Worm (Caenorhabditis elegans) whole organism, L3 larva: ENCODE measurements around the gene npr-43.

ENCODE experiments used
- R02D3.7 ChIP-seq: fragments of 150-350 bp; optimal IDR thresholded peaks from 2 replicates; lab custom pipeline; 2014; ENCODE audit warnings: missing biosample characterization, missing genetic modification characterization
- ZK546.5 ChIP-seq: sonication (generic microtip); optimal IDR thresholded peaks from 2 replicates; lab custom pipeline; 2017; ENCODE audit warnings: missing biosample characterization, missing genetic modification characterization
- aly-2 ChIP-seq: fragments of 150-350 bp; optimal IDR thresholded peaks from 2 replicates; lab custom pipeline; 2014; ENCODE audit warnings: missing biosample characterization, missing genetic modification characterization
- ama-1 ChIP-seq: fragments of 150-350 bp; optimal IDR thresholded peaks from 2 replicates; lab custom pipeline; 2018
- ceh-16 ChIP-seq: sonication (generic microtip); optimal IDR thresholded peaks from 2 replicates; lab custom pipeline; 2017; ENCODE audit warnings: missing biosample characterization, missing genetic modification characterization
- ceh-28 ChIP-seq: fragments of 150-350 bp; optimal IDR thresholded peaks from 2 replicates; lab custom pipeline; 2014; ENCODE audit warnings: missing biosample characterization, missing genetic modification reagents, missing genetic modification characterization
- ceh-82 ChIP-seq: fragments of 150-350 bp; optimal IDR thresholded peaks from 2 replicates; lab custom pipeline; 2014; ENCODE audit warnings: missing biosample characterization, missing genetic modification characterization
- ceh-9 ChIP-seq: sonication (generic microtip); optimal IDR thresholded peaks from 2 replicates; lab custom pipeline; 2018; ENCODE audit warnings: missing biosample characterization, missing genetic modification characterization
- daf-12 ChIP-seq: fragments of 150-350 bp; optimal IDR thresholded peaks from 2 replicates; lab custom pipeline; 2014; ENCODE audit warnings: missing biosample characterization, missing genetic modification reagents, missing genetic modification characterization
- egl-27 ChIP-seq: sonication (generic microtip); optimal IDR thresholded peaks from 4 replicates; lab custom pipeline; 2017; ENCODE audit warnings: missing biosample characterization, missing genetic modification reagents, missing genetic modification characterization
- egl-5 ChIP-seq: fragments of 150-350 bp; optimal IDR thresholded peaks from 2 replicates; lab custom pipeline; 2017; ENCODE audit warnings: missing biosample characterization, missing genetic modification reagents, missing genetic modification characterization, inconsistent platforms
- elt-1 ChIP-seq: fragments of 150-350 bp; optimal IDR thresholded peaks from 2 replicates; lab custom pipeline; 2014; ENCODE audit warnings: missing biosample characterization, missing genetic modification characterization
- elt-2 ChIP-seq: sonication (generic microtip); optimal IDR thresholded peaks from 2 replicates; lab custom pipeline; 2016; ENCODE audit warnings: missing genetic modification reagents, mild to moderate bottlenecking, missing genetic modification characterization, missing compliant biosample characterization
- elt-3 ChIP-seq, 3 experiments: fragments of 150-350 bp in 1 of 3; sonication (generic microtip) in 2 of 3; optimal IDR thresholded peaks; 2 replicates in 2 of 3; 4 replicates in 1 of 3; lab custom pipeline; 2014 to 2017; ENCODE audit warnings: missing biosample characterization in 3 of 3, missing genetic modification characterization in 3 of 3
- eor-1 ChIP-seq, 2 experiments: fragments of 150-350 bp; optimal IDR thresholded peaks; 2 replicates each; lab custom pipeline; 2014 to 2018; ENCODE audit warnings: missing biosample characterization in 2 of 2, missing genetic modification characterization in 2 of 2
- fkh-10 ChIP-seq: sonication (generic microtip); optimal IDR thresholded peaks from 2 replicates; lab custom pipeline; 2017; ENCODE audit warnings: missing biosample characterization, missing genetic modification reagents, missing genetic modification characterization
- fkh-2 ChIP-seq: fragments of 150-350 bp; optimal IDR thresholded peaks from 2 replicates; lab custom pipeline; 2014; ENCODE audit warnings: missing biosample characterization, missing genetic modification reagents, missing genetic modification characterization
- fos-1 ChIP-seq: fragments of 150-350 bp; optimal IDR thresholded peaks from 2 replicates; lab custom pipeline; 2014; ENCODE audit warnings: missing biosample characterization, missing genetic modification characterization
- hmg-11 ChIP-seq: sonication (generic microtip); optimal IDR thresholded peaks from 2 replicates; lab custom pipeline; 2016; ENCODE audit warnings: missing genetic modification characterization, missing compliant biosample characterization
- jun-1 ChIP-seq: fragments of 150-350 bp; optimal IDR thresholded peaks from 2 replicates; lab custom pipeline; 2014; ENCODE audit warnings: missing biosample characterization, missing genetic modification reagents, missing genetic modification characterization
- lin-15B ChIP-seq: fragments of 150-350 bp; optimal IDR thresholded peaks from 2 replicates; lab custom pipeline; 2014; ENCODE audit warnings: missing biosample characterization, missing genetic modification characterization
- lin-39 ChIP-seq: fragments of 150-350 bp; optimal IDR thresholded peaks from 2 replicates; lab custom pipeline; 2018; ENCODE audit warnings: missing biosample characterization, missing genetic modification reagents, missing genetic modification characterization
- lsy-12 ChIP-seq: sonication (generic microtip); optimal IDR thresholded peaks from 2 replicates; lab custom pipeline; 2016; ENCODE audit warnings: mild to moderate bottlenecking, missing genetic modification characterization, missing compliant biosample characterization
- mdl-1 ChIP-seq: fragments of 150-350 bp; optimal IDR thresholded peaks from 2 replicates; lab custom pipeline; 2014; ENCODE audit warnings: missing biosample characterization, missing genetic modification characterization
- mml-1 ChIP-seq: fragments of 150-350 bp; sonication (generic microtip); optimal IDR thresholded peaks from 3 replicates; lab custom pipeline; 2014; ENCODE audit warnings: missing biosample characterization, missing genetic modification characterization
- nfya-1 ChIP-seq: sonication (generic microtip); optimal IDR thresholded peaks from 2 replicates; lab custom pipeline; 2017; ENCODE audit warnings: missing genetic modification characterization, mild to moderate bottlenecking, missing compliant biosample characterization, antibody characterized with exemption, moderate library complexity; ENCODE audit not compliant: insufficient read depth
- nhr-11 ChIP-seq: fragments of 150-350 bp; optimal IDR thresholded peaks from 2 replicates; lab custom pipeline; 2014; ENCODE audit warnings: missing biosample characterization, missing genetic modification characterization
- nhr-12 ChIP-seq: fragments of 150-350 bp; optimal IDR thresholded peaks from 2 replicates; lab custom pipeline; 2014; ENCODE audit warnings: missing biosample characterization, missing genetic modification characterization
- nhr-23 ChIP-seq: fragments of 150-350 bp; optimal IDR thresholded peaks from 2 replicates; lab custom pipeline; 2014; ENCODE audit warnings: missing biosample characterization, missing genetic modification reagents, missing genetic modification characterization
- nhr-237 ChIP-seq: fragments of 150-350 bp; optimal IDR thresholded peaks from 2 replicates; lab custom pipeline; 2014; ENCODE audit warnings: missing biosample characterization, missing genetic modification characterization
- nhr-25 ChIP-seq: sonication (generic microtip); optimal IDR thresholded peaks from 2 replicates; lab custom pipeline; 2017; ENCODE audit warnings: missing biosample characterization, missing genetic modification characterization
- nhr-28 ChIP-seq: fragments of 150-350 bp; optimal IDR thresholded peaks from 2 replicates; lab custom pipeline; 2014; ENCODE audit warnings: missing biosample characterization, missing genetic modification characterization
- nhr-43 ChIP-seq: sonication (generic microtip); optimal IDR thresholded peaks from 2 replicates; lab custom pipeline; 2016; ENCODE audit warnings: mild to moderate bottlenecking, missing genetic modification characterization, missing compliant biosample characterization; ENCODE audit not compliant: poor library complexity, severe bottlenecking
- nhr-67 ChIP-seq: fragments of 150-350 bp; optimal IDR thresholded peaks from 2 replicates; lab custom pipeline; 2014; ENCODE audit warnings: missing biosample characterization, missing genetic modification characterization
- nhr-76 ChIP-seq: fragments of 150-350 bp; sonication (generic microtip); optimal IDR thresholded peaks from 5 replicates; lab custom pipeline; 2014; ENCODE audit warnings: missing biosample characterization, missing genetic modification characterization
- nhr-77 ChIP-seq: fragments of 150-350 bp; optimal IDR thresholded peaks from 2 replicates; lab custom pipeline; 2014; ENCODE audit warnings: missing biosample characterization, missing genetic modification characterization
- pha-4 ChIP-seq: fragments of 150-350 bp; optimal IDR thresholded peaks from 2 replicates; lab custom pipeline; 2014; ENCODE audit warnings: missing biosample characterization, missing genetic modification reagents, missing genetic modification characterization
- pqm-1 ChIP-seq: fragments of 150-350 bp; optimal IDR thresholded peaks from 2 replicates; lab custom pipeline; 2017; ENCODE audit warnings: missing biosample characterization, missing genetic modification characterization, inconsistent platforms
- sea-2 ChIP-seq: fragments of 150-350 bp; sonication (generic microtip); optimal IDR thresholded peaks from 4 replicates; lab custom pipeline; 2014; ENCODE audit warnings: missing biosample characterization, missing genetic modification reagents, missing genetic modification characterization
- skn-1 ChIP-seq: fragments of 150-350 bp; optimal IDR thresholded peaks from 2 replicates; lab custom pipeline; 2014; ENCODE audit warnings: missing biosample characterization, missing genetic modification characterization
- snpc-4 ChIP-seq: fragments of 150-350 bp; optimal IDR thresholded peaks from 2 replicates; lab custom pipeline; 2014; ENCODE audit warnings: missing biosample characterization, missing genetic modification characterization
- tbx-2 ChIP-seq: sonication (generic microtip); optimal IDR thresholded peaks from 2 replicates; lab custom pipeline; 2016; ENCODE audit warnings: mild to moderate bottlenecking, missing genetic modification characterization, missing compliant biosample characterization
- unc-39 ChIP-seq: sonication (generic microtip); optimal IDR thresholded peaks from 4 replicates; lab custom pipeline; 2017; ENCODE audit warnings: missing biosample characterization, missing genetic modification characterization
- unc-62 ChIP-seq: fragments of 150-350 bp; sonication (generic microtip); optimal IDR thresholded peaks from 4 replicates; lab custom pipeline; 2014; ENCODE audit warnings: missing biosample characterization, missing genetic modification reagents, missing genetic modification characterization
- zag-1 ChIP-seq: fragments of 150-350 bp; optimal IDR thresholded peaks from 2 replicates; lab custom pipeline; 2014; ENCODE audit warnings: missing biosample characterization, missing genetic modification characterization
- ztf-11 ChIP-seq: fragments of 150-350 bp; optimal IDR thresholded peaks from 2 replicates; lab custom pipeline; 2014; ENCODE audit warnings: missing biosample characterization, missing genetic modification characterization
- ztf-4 ChIP-seq: fragments of 150-350 bp; optimal IDR thresholded peaks from 2 replicates; lab custom pipeline; 2014; ENCODE audit warnings: missing biosample characterization, missing genetic modification characterization

The npr-43 gene

ce11 chrV:14351629-14352028, 27.3 kb downstream of the npr-43 start, which contains the start of gene vha-13:
Gene vha-13 (plus strand): TSS chrV:14351709.
- TF ChIP-seq ZK546.5 (tag; lab: Kevin White, UChicago) (no peak), R02D3.7 (no peak), snpc-4 (tag; lab: Kevin White, UChicago) (no peak), elt-1 (tag; lab: Kevin White, UChicago) (no peak), lin-15B (tag; lab: Kevin White, UChicago) (no peak), skn-1 (no peak), lsy-12 (tag; lab: Kevin White, UChicago) (no peak)

ce11 chrV:14350949-14351348, 27.9 kb downstream of the npr-43 start:
- TF ChIP-seq elt-3 (tag; optimal IDR thresholded peaks at IDR 0.05; lab: Kevin White, UChicago) (peak in 1 of 3 experiments; percentile 11), snpc-4 (tag; lab: Kevin White, UChicago) (peak; percentile 89), nhr-77 (tag; lab: Kevin White, UChicago) (no peak), ztf-11 (tag; lab: Kevin White, UChicago) (no peak), sea-2 (no peak), nhr-23 (tag; lab: Kevin White, UChicago) (peak; percentile 74), nhr-43 (peak; percentile 46), ceh-9 (no peak), elt-2 (peak; percentile 82), nhr-76 (tag; lab: Kevin White, UChicago) (no peak), hmg-11 (tag; lab: Kevin White, UChicago) (peak; percentile 92), lin-15B (tag; lab: Kevin White, UChicago) (peak; percentile 96), pha-4 (peak; percentile 68), ZK546.5 (tag; lab: Kevin White, UChicago) (no peak), aly-2 (no peak), lin-39 (tag; lab: Kevin White, UChicago) (peak; percentile 94), nhr-25 (tag; lab: Kevin White, UChicago) (peak; percentile 86), nhr-11 (tag; lab: Kevin White, UChicago) (no peak), lsy-12 (tag; lab: Kevin White, UChicago) (peak; percentile 76), nhr-12 (tag; lab: Kevin White, UChicago) (no peak), fkh-10 (GFP tag; lab: Kevin White, UChicago) (peak; percentile 10), jun-1 (tag; lab: Kevin White, UChicago) (peak; percentile 60), ztf-4 (tag; lab: Kevin White, UChicago) (no peak), R02D3.7 (no peak), nhr-237 (tag; lab: Kevin White, UChicago) (no peak), pqm-1 (tag; lab: Kevin White, UChicago) (peak; percentile 26), ceh-82 (tag; lab: Kevin White, UChicago) (no peak), elt-1 (tag; lab: Kevin White, UChicago) (no peak), ama-1 (lab: Kevin White, UChicago) (peak; percentile 50), zag-1 (tag; lab: Kevin White, UChicago) (no peak), unc-62 (GFP tag; lab: Kevin White, UChicago) (no peak), mml-1 (tag; lab: Kevin White, UChicago) (no peak), tbx-2 (peak; percentile 19), eor-1 (tag; optimal IDR thresholded peaks at IDR 0.05; lab: Kevin White, UChicago) (no peak), daf-12 (tag; lab: Kevin White, UChicago) (no peak), mdl-1 (tag; lab: Kevin White, UChicago) (no peak), egl-27 (tag; lab: Kevin White, UChicago) (no peak), nhr-67 (tag; lab: Kevin White, UChicago) (no peak), skn-1 (peak; percentile 64), ceh-16 (tag; lab: Kevin White, UChicago) (peak; percentile 25), nfya-1 (peak; percentile 87), fkh-2 (tag; lab: Kevin White, UChicago) (no peak), ceh-28 (tag; lab: Kevin White, UChicago) (no peak), unc-39 (tag; lab: Kevin White, UChicago) (no peak), egl-5 (tag; lab: Kevin White, UChicago) (no peak), nhr-28 (no peak), fos-1 (tag; lab: Kevin White, UChicago) (no peak)
